Worm (Caenorhabditis elegans) whole organism, L4/young adult: ENCODE data around the gene sahd-1.

ENCODE experiments used
- W03F9.2 ChIP-seq: fragments of 150-350 bp; optimal IDR thresholded peaks from 2 replicates; lab custom pipeline; 2014; ENCODE audit warnings: missing biosample characterization, missing genetic modification characterization
- dao-5 ChIP-seq: sonication (generic microtip); optimal IDR thresholded peaks from 2 replicates; lab custom pipeline; 2016; ENCODE audit warnings: missing genotype, missing genetic modification characterization, moderate library complexity, missing compliant biosample characterization
- him-1 ChIP-seq: sonication (generic microtip); optimal IDR thresholded peaks from 2 replicates; lab custom pipeline; 2016; ENCODE audit warnings: missing genotype, missing genetic modification reagents, missing genetic modification characterization, missing compliant biosample characterization

The sahd-1 gene

ce11 chrII:5487844-5488243 lies 26.9 kb downstream of the sahd-1 start, which contains the start of gene nep-5:
TSS of gene nep-5 (plus strand) at chrII:5488144.
- TF ChIP-seq him-1 (tag; lab: Kevin White, UChicago) = no peak
- no peak for TF ChIP-seq W03F9.2
- no peak for TF ChIP-seq dao-5 (tag; lab: Kevin White, UChicago)

ce11 chrII:5481982-5482381 lies 32.8 kb downstream of the sahd-1 start, which contains the start of gene cal-8:
TSS of gene cal-8 (minus strand) at chrII:5482041.
- TF ChIP-seq dao-5 (tag; lab: Kevin White, UChicago) (no peak), W03F9.2 (no peak), him-1 (tag; lab: Kevin White, UChicago) (no peak)

DNA sequence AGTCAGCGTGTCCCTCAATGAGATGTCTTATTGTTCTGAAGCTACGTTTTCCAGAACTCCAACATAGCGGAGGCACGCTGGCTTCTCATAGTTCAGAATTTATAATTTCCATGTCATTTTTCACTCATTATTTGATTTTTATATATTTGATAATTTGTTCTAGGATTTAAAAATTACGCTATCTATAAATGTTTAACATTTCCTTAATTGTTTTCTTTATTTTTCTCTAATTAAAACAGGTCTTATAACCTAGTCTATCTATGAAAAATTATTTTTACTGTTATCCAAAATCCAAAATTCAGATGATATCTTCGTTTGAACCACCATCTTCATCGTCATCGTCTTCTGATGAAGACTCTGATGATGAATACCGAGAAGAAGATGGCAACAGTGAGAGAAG lies 36.4 kb downstream of the sahd-1 start, which contains the start of gene F56D1.1:
Gene F56D1.1 (plus strand): TSS at position 301 of the 400 bp plus-strand sequence.
- no peak for TF ChIP-seq him-1 (tag; lab: Kevin White, UChicago)
- TF ChIP-seq W03F9.2 = no peak
- TF ChIP-seq dao-5 (tag; lab: Kevin White, UChicago) = no peak

DNA sequence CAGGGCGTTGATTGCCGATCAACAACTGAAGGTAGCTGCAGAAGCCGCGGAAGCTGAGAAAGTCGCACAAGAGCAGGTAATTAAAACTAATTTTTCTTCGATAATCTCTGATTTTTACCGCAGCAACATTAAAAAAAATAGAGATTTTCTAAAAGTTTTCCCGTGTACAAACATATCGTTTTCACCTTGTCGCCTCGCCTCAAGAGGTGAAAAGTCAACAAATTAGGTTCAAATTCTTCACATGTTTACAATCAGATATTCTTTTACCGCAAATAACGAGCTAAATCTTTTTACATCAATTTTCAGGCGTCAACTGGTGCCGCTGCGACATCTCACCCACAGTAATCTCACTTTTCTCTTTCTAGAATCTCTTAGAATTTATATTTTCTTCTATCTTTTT lies 39.8 kb downstream of the sahd-1 start, which contains the start of gene ilcr-2:
Gene ilcr-2 (plus strand): TSS at position 301 of the 400 bp plus-strand sequence.
- TF ChIP-seq W03F9.2 (no peak), him-1 (tag; lab: Kevin White, UChicago) (no peak), dao-5 (tag; lab: Kevin White, UChicago) (no peak)

DNA sequence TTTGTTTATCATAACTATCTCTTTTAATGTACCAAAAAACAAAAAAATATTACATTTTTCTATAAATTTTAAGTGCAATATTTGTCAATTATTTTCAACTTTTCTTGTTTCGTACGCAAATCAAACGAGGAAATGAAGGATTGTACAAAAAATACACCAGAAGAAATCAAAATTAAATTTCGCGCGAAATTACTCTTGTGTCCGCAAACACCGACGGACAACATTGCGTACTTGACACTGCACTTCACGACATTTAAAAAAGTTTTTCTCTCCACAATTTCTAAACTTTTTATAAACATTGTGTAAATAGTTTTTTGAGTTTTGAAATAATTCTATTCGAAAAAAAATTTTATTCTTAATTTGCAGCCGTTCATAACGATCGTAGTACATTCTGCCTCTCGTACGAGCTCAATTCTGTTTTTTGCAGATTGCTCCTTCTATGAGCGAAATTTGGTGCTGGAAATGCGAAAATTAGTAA lies 40.8 kb downstream of the sahd-1 start, which contains the start of gene mrps-16:
Gene mrps-16 (plus strand): TSS at position 428 of the 478 bp plus-strand sequence.
- TF ChIP-seq dao-5 (tag; lab: Kevin White, UChicago) (no peak), W03F9.2 (peak; percentile 58), him-1 (tag; lab: Kevin White, UChicago) (no peak)

ce11 chrII:5465729-5466408 lies 48.9 kb downstream of the sahd-1 start, which contains the start of gene clr-1:
TSS of gene clr-1 (plus strand) at chrII:5466358.
- no peak for TF ChIP-seq him-1 (tag; lab: Kevin White, UChicago)
- TF ChIP-seq dao-5 (tag; lab: Kevin White, UChicago) = no peak
- no peak for TF ChIP-seq W03F9.2

DNA sequence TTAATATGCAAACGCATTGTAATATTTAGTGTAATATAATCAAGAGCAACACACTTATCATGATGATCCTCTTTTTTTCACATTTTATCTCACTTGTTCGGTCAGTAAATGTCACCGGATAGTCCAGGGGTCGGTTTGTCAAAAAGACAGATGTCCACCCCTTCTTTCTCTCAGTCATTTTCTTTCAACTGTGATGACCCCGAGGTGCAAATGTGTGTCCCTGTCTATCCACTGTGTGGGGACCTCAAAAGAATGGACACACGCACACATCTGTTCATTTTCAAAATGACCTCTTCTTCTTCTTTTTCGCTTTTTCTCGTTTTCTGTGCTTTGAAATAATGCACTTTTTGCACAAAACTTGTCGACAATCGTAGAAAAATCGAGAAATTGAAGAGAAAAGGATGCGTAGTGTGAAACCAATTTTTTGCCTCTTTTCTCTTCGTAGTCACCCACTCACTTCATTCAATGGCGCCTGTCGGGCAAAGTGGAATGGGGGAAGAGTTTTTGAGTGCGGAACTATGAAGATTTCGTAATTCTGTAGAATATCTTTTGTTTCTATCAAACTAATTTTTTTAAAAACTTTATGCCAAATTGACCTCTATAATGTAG lies 50.9 kb downstream of the sahd-1 start:
- TF ChIP-seq W03F9.2 = no peak
- TF ChIP-seq him-1 (tag; lab: Kevin White, UChicago) = no peak
- TF ChIP-seq dao-5 (tag; lab: Kevin White, UChicago) = no peak

DNA sequence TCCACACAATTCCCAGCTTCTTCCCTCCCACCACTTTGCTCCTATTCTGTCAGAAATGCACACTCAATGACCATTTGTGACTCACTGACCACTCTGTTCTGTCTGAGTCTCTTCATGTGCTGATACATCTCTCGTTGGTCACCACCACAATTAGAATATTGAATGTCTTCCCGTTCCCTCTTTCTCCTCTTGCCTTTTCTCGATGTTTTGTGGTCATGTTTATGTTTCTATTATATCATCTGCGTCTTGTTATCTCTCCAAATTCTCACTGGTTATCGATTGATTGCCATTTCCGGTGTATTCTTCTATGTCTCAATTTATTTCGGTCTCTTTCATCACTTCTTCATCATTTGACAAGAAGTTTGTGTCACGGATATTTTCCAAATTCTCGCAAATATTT lies 53.8 kb downstream of the sahd-1 start:
- TF ChIP-seq him-1 (tag; lab: Kevin White, UChicago) = no peak
- TF ChIP-seq W03F9.2 = no peak
- no peak for TF ChIP-seq dao-5 (tag; lab: Kevin White, UChicago)

DNA sequence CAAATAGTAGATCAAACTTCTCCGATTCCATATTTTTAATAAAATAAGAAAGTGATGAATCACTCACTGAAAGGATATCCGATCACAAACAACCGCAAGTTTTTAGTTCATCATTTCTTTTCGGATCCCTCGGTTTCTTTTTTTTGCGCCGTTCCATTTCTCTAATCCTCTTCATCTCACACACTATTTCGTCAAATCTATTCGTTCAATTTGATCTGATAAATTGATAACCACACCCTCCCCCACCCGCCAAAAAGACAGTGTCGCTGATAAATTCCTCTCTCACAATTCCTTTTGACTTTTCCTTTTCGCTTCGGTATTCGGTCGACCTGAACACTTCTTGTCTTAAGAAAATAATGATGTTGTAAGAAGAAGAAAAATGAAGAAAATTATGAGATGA lies 55.2 kb downstream of the sahd-1 start:
- TF ChIP-seq him-1 (tag; lab: Kevin White, UChicago) (no peak), dao-5 (tag; lab: Kevin White, UChicago) (no peak), W03F9.2 (no peak)
